Worm (Caenorhabditis elegans) whole organism, L4 larva: ENCODE measurements around the gene mcm-3AP.

ENCODE experiments used
- F10B5.3 ChIP-seq: sonication (generic microtip); optimal IDR thresholded peaks from 2 replicates; lab custom pipeline; 2016; ENCODE audit warnings: mild to moderate bottlenecking, missing genetic modification characterization, missing compliant biosample characterization
- F37D6.2 ChIP-seq: sonication (generic microtip); optimal IDR thresholded peaks from 2 replicates; lab custom pipeline; 2016; ENCODE audit warnings: mild to moderate bottlenecking, missing genetic modification characterization, missing compliant biosample characterization
- F49E8.2 ChIP-seq: sonication (generic microtip); optimal IDR thresholded peaks from 2 replicates; lab custom pipeline; 2016; ENCODE audit warnings: missing compliant biosample characterization, mild to moderate bottlenecking, missing genetic modification characterization, borderline replicate concordance
- R02D3.7 ChIP-seq: fragments of 150-350 bp; sonication (generic microtip); optimal IDR thresholded peaks from 3 replicates; lab custom pipeline; 2014; ENCODE audit warnings: missing biosample characterization, missing genetic modification characterization
- Y5F2A.4 ChIP-seq: fragments of 200-800 bp; sonication (Bioruptor generic); optimal IDR thresholded peaks from 2 replicates; lab custom pipeline; 2018; ENCODE audit warnings: mild to moderate bottlenecking, missing genetic modification characterization, missing compliant biosample characterization
- ZK546.5 ChIP-seq, 2 experiments: sonication (generic microtip); optimal IDR thresholded peaks; 2 replicates each; lab custom pipeline; 2017; ENCODE audit warnings: missing biosample characterization in 2 of 2, missing genetic modification characterization in 2 of 2
- aha-1 ChIP-seq: fragments of 150-350 bp; peaks from one replicate; lab custom pipeline; 2014; ENCODE audit warnings: missing biosample characterization, missing genetic modification characterization
- ama-1 ChIP-seq: fragments of 150-350 bp; optimal IDR thresholded peaks from 2 replicates; lab custom pipeline; 2014; ENCODE audit warnings: inconsistent platforms, mixed read lengths
- ceh-20 ChIP-seq: fragments of 200-800 bp; sonication (Bioruptor generic); IDR thresholded peaks from 2 replicates; pipeline ENCODE4 v1.3.6; 2022; ENCODE audit warnings: missing genetic modification reagents, missing genetic modification characterization, missing compliant biosample characterization
- ceh-44 ChIP-seq: fragments of 200-800 bp; sonication (Bioruptor generic); IDR thresholded peaks from 2 replicates; pipeline ENCODE4 v1.3.6; 2022; ENCODE audit warnings: missing genetic modification reagents, missing genetic modification characterization, missing compliant biosample characterization
- ctbp-1 ChIP-seq: fragments of 200-800 bp; sonication (Bioruptor generic); IDR thresholded peaks from 2 replicates; pipeline ENCODE4 v1.3.6; 2022; ENCODE audit warnings: missing genetic modification reagents, missing genetic modification characterization, missing compliant biosample characterization
- daf-12 ChIP-seq: fragments of 150-350 bp; optimal IDR thresholded peaks from 2 replicates; lab custom pipeline; 2014; ENCODE audit warnings: missing biosample characterization, missing genetic modification reagents, missing genetic modification characterization
- daf-16 ChIP-seq, 3 experiments: sonication (generic microtip); optimal IDR thresholded peaks; 2 replicates each; lab custom pipeline; 2016 to 2017; ENCODE audit warnings: missing genetic modification characterization in 3 of 3, missing genetic modification reagents in 3 of 3, mild to moderate bottlenecking in 2 of 3, missing compliant biosample characterization in 2 of 3, missing biosample characterization in 1 of 3, moderate library complexity in 1 of 3
- dmd-8 ChIP-seq: fragments of 200-800 bp; sonication (Bioruptor generic); IDR thresholded peaks from 2 replicates; pipeline ENCODE4 v1.3.6; 2022; ENCODE audit warnings: missing genetic modification characterization, missing compliant biosample characterization
- dpl-1 ChIP-seq: fragments of 150-350 bp; optimal IDR thresholded peaks from 2 replicates; lab custom pipeline; 2014; ENCODE audit warnings: missing biosample characterization, missing genetic modification reagents, missing genetic modification characterization
- dve-1 ChIP-seq: sonication (generic microtip); optimal IDR thresholded peaks from 2 replicates; lab custom pipeline; 2017; ENCODE audit warnings: antibody characterized with exemption, mild to moderate bottlenecking, missing genetic modification characterization, missing compliant biosample characterization; ENCODE audit not compliant: insufficient read depth
- egl-27 ChIP-seq: sonication (generic microtip); optimal IDR thresholded peaks from 3 replicates; lab custom pipeline; 2017; ENCODE audit warnings: missing biosample characterization, missing genetic modification reagents, missing genetic modification characterization
- fos-1 ChIP-seq: fragments of 150-350 bp; optimal IDR thresholded peaks from 2 replicates; lab custom pipeline; 2014; ENCODE audit warnings: missing biosample characterization, missing genetic modification characterization
- gei-8 ChIP-seq: fragments of 200-800 bp; sonication (Bioruptor generic); optimal IDR thresholded peaks from 2 replicates; lab custom pipeline; 2018; ENCODE audit warnings: mild to moderate bottlenecking, missing genetic modification characterization, missing compliant biosample characterization
- hlh-11 ChIP-seq: fragments of 200-800 bp; sonication (Bioruptor generic); optimal IDR thresholded peaks from 2 replicates; lab custom pipeline; 2018; ENCODE audit warnings: mild to moderate bottlenecking, missing genetic modification characterization, missing compliant biosample characterization
- hlh-30 ChIP-seq: sonication (generic microtip); optimal IDR thresholded peaks from 2 replicates; lab custom pipeline; 2017; ENCODE audit warnings: antibody characterized with exemption, mild to moderate bottlenecking, missing genetic modification characterization, missing compliant biosample characterization; ENCODE audit not compliant: insufficient read depth
- jun-1 ChIP-seq: fragments of 150-350 bp; optimal IDR thresholded peaks from 2 replicates; lab custom pipeline; 2014; ENCODE audit warnings: missing biosample characterization, missing genetic modification reagents, missing genetic modification characterization
- lim-7 ChIP-seq: fragments of 200-800 bp; sonication (Bioruptor generic); IDR thresholded peaks from 2 replicates; pipeline ENCODE4 v1.3.6; 2022; ENCODE audit warnings: missing genetic modification characterization, missing compliant biosample characterization
- lin-15B ChIP-seq: fragments of 150-350 bp; sonication (generic microtip); optimal IDR thresholded peaks from 3 replicates; lab custom pipeline; 2014; ENCODE audit warnings: missing biosample characterization, missing genetic modification characterization
- lin-38 ChIP-seq: fragments of 200-800 bp; sonication (Bioruptor generic); IDR thresholded peaks from 2 replicates; pipeline ENCODE4 v1.3.6; 2022; ENCODE audit warnings: missing genetic modification reagents, missing genetic modification characterization, missing compliant biosample characterization
- lsy-2 ChIP-seq, 2 experiments: fragments of 150-350 bp in 1 of 2; sonication (generic microtip) in 1 of 2; optimal IDR thresholded peaks; 2 replicates each; lab custom pipeline; 2014 to 2017; ENCODE audit warnings: missing biosample characterization in 2 of 2, missing genetic modification characterization in 2 of 2
- madf-5 ChIP-seq, 2 experiments: fragments of 200-800 bp; sonication (Bioruptor generic); IDR thresholded peaks; 2 replicates each; pipeline ENCODE4 v1.3.6; 2022; ENCODE audit warnings: missing compliant biosample characterization in 2 of 2, missing genetic modification characterization in 2 of 2
- mdl-1 ChIP-seq, 2 experiments: fragments of 150-350 bp in 1 of 2; sonication (generic microtip) in 1 of 2; optimal IDR thresholded peaks; 2 replicates each; lab custom pipeline; 2014 to 2017; ENCODE audit warnings: missing biosample characterization in 2 of 2, missing genetic modification characterization in 2 of 2
- mep-1 ChIP-seq: fragments of 150-350 bp; sonication (generic microtip); optimal IDR thresholded peaks from 3 replicates; lab custom pipeline; 2014; ENCODE audit warnings: missing biosample characterization, missing genetic modification characterization
- mes-2 ChIP-seq: sonication (generic microtip); optimal IDR thresholded peaks from 2 replicates; lab custom pipeline; 2016; ENCODE audit warnings: missing genotype, mild to moderate bottlenecking, missing genetic modification characterization, missing compliant biosample characterization; ENCODE audit not compliant: poor library complexity, severe bottlenecking
- nhr-10 ChIP-seq: fragments of 150-350 bp; optimal IDR thresholded peaks from 2 replicates; lab custom pipeline; 2014; ENCODE audit warnings: missing biosample characterization, missing genetic modification characterization
- nhr-237 ChIP-seq: sonication (generic microtip); optimal IDR thresholded peaks from 2 replicates; lab custom pipeline; 2017; ENCODE audit warnings: missing biosample characterization, missing genetic modification characterization
- nhr-28 ChIP-seq: fragments of 150-350 bp; optimal IDR thresholded peaks from 2 replicates; lab custom pipeline; 2014; ENCODE audit warnings: missing biosample characterization, missing genetic modification characterization
- nhr-41 ChIP-seq: fragments of 200-800 bp; sonication (Bioruptor generic); IDR thresholded peaks from 2 replicates; pipeline ENCODE4 v1.3.6; 2022; ENCODE audit warnings: missing genetic modification reagents, missing genetic modification characterization, missing compliant biosample characterization
- nhr-77 ChIP-seq: fragments of 150-350 bp; optimal IDR thresholded peaks from 2 replicates; lab custom pipeline; 2014; ENCODE audit warnings: missing biosample characterization, missing genetic modification characterization
- pqm-1 ChIP-seq: sonication (generic microtip); optimal IDR thresholded peaks from 2 replicates; lab custom pipeline; 2017; ENCODE audit warnings: missing biosample characterization, missing genetic modification characterization
- rbr-2 ChIP-seq: sonication (generic microtip); optimal IDR thresholded peaks from 2 replicates; lab custom pipeline; 2016; ENCODE audit warnings: missing genotype, missing genetic modification characterization, missing compliant biosample characterization
- saeg-2 ChIP-seq: fragments of 200-800 bp; sonication (Bioruptor generic); IDR thresholded peaks from 2 replicates; pipeline ENCODE4 v1.3.6; 2022; ENCODE audit warnings: missing genetic modification reagents, missing genetic modification characterization, missing compliant biosample characterization
- sdz-12 ChIP-seq: fragments of 200-800 bp; sonication (Bioruptor generic); optimal IDR thresholded peaks from 2 replicates; lab custom pipeline; 2018; ENCODE audit warnings: mild to moderate bottlenecking, missing genetic modification characterization, missing compliant biosample characterization
- skn-1 ChIP-seq: fragments of 150-350 bp; optimal IDR thresholded peaks from 2 replicates; lab custom pipeline; 2014; ENCODE audit warnings: missing biosample characterization, missing genetic modification characterization
- unc-39 ChIP-seq: sonication (generic microtip); optimal IDR thresholded peaks from 2 replicates; lab custom pipeline; 2017; ENCODE audit warnings: missing biosample characterization, missing genetic modification characterization
- unc-62 ChIP-seq, 3 experiments: fragments of 150-350 bp in 1 of 3; sonication (generic microtip); optimal IDR thresholded peaks in 2 of 3; peaks in 1 of 3; 1 replicate in 1 of 3; 2 replicates in 2 of 3; lab custom pipeline; 2014 to 2017; ENCODE audit warnings: missing biosample characterization in 3 of 3, missing genetic modification characterization in 3 of 3, missing genetic modification reagents in 3 of 3, missing genotype in 1 of 3
- vab-7 ChIP-seq: fragments of 200-800 bp; sonication (Bioruptor generic); IDR thresholded peaks from 2 replicates; pipeline ENCODE4 v1.3.6; 2022; ENCODE audit warnings: missing genetic modification reagents, missing genetic modification characterization, missing compliant biosample characterization
- ztf-7 ChIP-seq: fragments of 150-350 bp; optimal IDR thresholded peaks from 2 replicates; lab custom pipeline; 2014; ENCODE audit warnings: missing biosample characterization, missing genetic modification characterization

The mcm-3AP gene

ce11 chrIV:7916907-7917306 is 31.6 kb upstream of the mcm-3AP start:
- no peak for TF ChIP-seq nhr-237 (tag; lab: Kevin White, UChicago)
- TF ChIP-seq aha-1, result peak; percentile 90
- TF ChIP-seq unc-62 (GFP tag; optimal IDR thresholded peaks at IDR 0.05 in 1 of 2; lab: Kevin White, UChicago), result peak in 1 of 2 experiments; percentile 90
- no peak for TF ChIP-seq unc-62 (tag; optimal IDR thresholded peaks at IDR 0.05; lab: Kevin White, UChicago)
- TF ChIP-seq F10B5.3, result no peak
- no peak for TF ChIP-seq ama-1 (lab: Kevin White, UChicago)
- no peak for TF ChIP-seq ceh-44 (GFP tag; lab: Robert Waterston, UW)
- TF ChIP-seq ztf-7 (tag; lab: Kevin White, UChicago), result no peak
- no peak for TF ChIP-seq dve-1 (tag; lab: Kevin White, UChicago)
- no peak for TF ChIP-seq Y5F2A.4 (GFP tag; lab: Kevin White, UChicago)
- TF ChIP-seq lin-15B (tag; lab: Kevin White, UChicago), result no peak
- no peak for TF ChIP-seq gei-8 (GFP tag; lab: Kevin White, UChicago)
- no peak for TF ChIP-seq R02D3.7 (tag; lab: Kevin White, UChicago)
- no peak for TF ChIP-seq sdz-12 (GFP tag; lab: Kevin White, UChicago)
- TF ChIP-seq ctbp-1 (GFP tag; lab: Robert Waterston, UW), result no peak
- TF ChIP-seq saeg-2, result no peak
- TF ChIP-seq nhr-10 (tag; lab: Kevin White, UChicago), result no peak

ce11 chrIV:7917881-7918280 is 30.6 kb upstream of the mcm-3AP start:
- TF ChIP-seq aha-1 (peak; percentile 95), unc-62 (GFP tag; optimal IDR thresholded peaks at IDR 0.05 in 1 of 2; lab: Kevin White, UChicago) (peak in 1 of 2 experiments; percentile 83), unc-62 (tag; optimal IDR thresholded peaks at IDR 0.05; lab: Kevin White, UChicago) (no peak), ZK546.5 (tag; optimal IDR thresholded peaks at IDR 0.05; lab: Kevin White, UChicago) (no peak)

ce11 chrIV:7920126-7920525 is 28.3 kb upstream of the mcm-3AP start, which contains the start of gene C49H3.16:
Gene C49H3.16 (plus strand): TSS chrIV:7920426.
- TF ChIP-seq dmd-8 (GFP tag; lab: Robert Waterston, UW) (no peak), ama-1 (lab: Kevin White, UChicago) (no peak), fos-1 (tag; lab: Kevin White, UChicago) (no peak), unc-62 (GFP tag; optimal IDR thresholded peaks at IDR 0.05 in 1 of 2; lab: Kevin White, UChicago) (peak in 1 of 2 experiments; percentile 63), unc-62 (tag; optimal IDR thresholded peaks at IDR 0.05; lab: Kevin White, UChicago) (no peak), ceh-20 (GFP tag; lab: Robert Waterston, UW) (no peak), F49E8.2 (tag; lab: Kevin White, UChicago) (no peak), madf-5 (GFP tag; IDR thresholded peaks at IDR 0.05; lab: Robert Waterston, UW) (no peak), vab-7 (GFP tag; lab: Robert Waterston, UW) (no peak), egl-27 (no peak)

- peak; percentile 10 for TF ChIP-seq nhr-28 (tag; lab: Kevin White, UChicago)
- peak; percentile 51 for TF ChIP-seq aha-1
- no peak for TF ChIP-seq skn-1 (tag; lab: Kevin White, UChicago)
- no peak for TF ChIP-seq daf-16 (GFP tag; optimal IDR thresholded peaks at IDR 0.05; lab: Kevin White, UChicago)
- peak; percentile 42 for TF ChIP-seq daf-16 (tag; optimal IDR thresholded peaks at IDR 0.05; lab: Kevin White, UChicago)
- no peak for TF ChIP-seq nhr-41
- peak; percentile 51 for TF ChIP-seq dpl-1
- TF ChIP-seq lsy-2 (tag; optimal IDR thresholded peaks at IDR 0.05; lab: Kevin White, UChicago), result peak in 1 of 2 experiments; percentile 82
- no peak for TF ChIP-seq unc-39 (tag; lab: Kevin White, UChicago)
- TF ChIP-seq rbr-2 (tag; lab: Kevin White, UChicago), result peak; percentile 15
- TF ChIP-seq lin-38, result 0 out of 2 replicates have a peak, but pooled peaks have one; percentile 22
- no peak for TF ChIP-seq lim-7 (GFP tag; lab: Robert Waterston, UW)
- TF ChIP-seq mes-2 (tag; lab: Kevin White, UChicago), result peak; percentile 65
- TF ChIP-seq F37D6.2, result no peak
- TF ChIP-seq dve-1 (tag; lab: Kevin White, UChicago), result peak; percentile 38
- TF ChIP-seq nhr-77 (tag; lab: Kevin White, UChicago), result peak; percentile 24
- peak; percentile 52 for TF ChIP-seq mep-1 (tag; lab: Kevin White, UChicago)
- peak; percentile 27 for TF ChIP-seq hlh-11 (tag; lab: Kevin White, UChicago)
- peak; percentile 80 for TF ChIP-seq hlh-30 (tag; lab: Kevin White, UChicago)
- no peak for TF ChIP-seq daf-12 (tag; lab: Kevin White, UChicago)
- peak in 1 of 2 experiments; percentile 54 for TF ChIP-seq mdl-1 (tag; optimal IDR thresholded peaks at IDR 0.05; lab: Kevin White, UChicago)
- no peak for TF ChIP-seq jun-1 (tag; lab: Kevin White, UChicago)
- TF ChIP-seq pqm-1 (tag; lab: Kevin White, UChicago), result no peak
Measured at ce11 chrIV:7923982-7924480, 24.4 kb upstream of the mcm-3AP start, which contains the start of the genes xpo-3 and C49H3.3. Gene xpo-3 (minus strand): TSS chrIV:7924032. Gene C49H3.3 (plus strand): TSS chrIV:7924350.
